Fruit fly (Drosophila melanogaster) whole organism, embryonic: ENCODE data around the gene CG5021.

ENCODE experiments used
- Asciz ChIP-seq: fragments of 200-800 bp; sonication (Bioruptor generic); optimal IDR thresholded peaks from 2 replicates; lab custom pipeline; 2017; ENCODE audit warnings: missing biosample characterization, mild to moderate bottlenecking, missing genetic modification characterization, missing genetic modification reagents
- Bgb ChIP-seq: fragments of 200-800 bp; sonication (Bioruptor generic); IDR thresholded peaks from 2 replicates; pipeline ENCODE4 v1.3.6; 2022; ENCODE audit warnings: missing biosample characterization, missing genetic modification characterization; ENCODE audit not compliant: partially characterized antibody
- CG10979 ChIP-seq: fragments of 200-800 bp; sonication (Bioruptor generic); optimal IDR thresholded peaks from 2 replicates; lab custom pipeline; 2018; ENCODE audit warnings: missing biosample characterization, mild to moderate bottlenecking, missing genetic modification characterization, moderate library complexity
- CG11247 ChIP-seq: fragments of 200-800 bp; sonication (Bioruptor generic); IDR thresholded peaks from 2 replicates; pipeline ENCODE4 v1.3.6; 2022; ENCODE audit warnings: missing biosample characterization, missing genetic modification characterization
- CG11504 ChIP-seq: fragments of 200-800 bp; sonication (Bioruptor generic); optimal IDR thresholded peaks from 3 replicates; lab custom pipeline; 2019; ENCODE audit warnings: missing biosample characterization, mild to moderate bottlenecking, missing genetic modification characterization, moderate library complexity
- CG12236 ChIP-seq: fragments of 200-800 bp; sonication (Bioruptor generic); optimal IDR thresholded peaks from 2 replicates; lab custom pipeline; 2016; ENCODE audit warnings: missing biosample characterization, missing genetic modification characterization
- CG12942 ChIP-seq: fragments of 200-800 bp; sonication (Bioruptor generic); optimal IDR thresholded peaks from 3 replicates; lab custom pipeline; 2016; ENCODE audit warnings: missing biosample characterization, missing genetic modification characterization
- CG13424 ChIP-seq: fragments of 200-800 bp; sonication (Bioruptor generic); optimal IDR thresholded peaks from 2 replicates; lab custom pipeline; 2019; ENCODE audit warnings: missing biosample characterization, mild to moderate bottlenecking, missing genetic modification characterization, moderate library complexity
- CG14667 ChIP-seq: fragments of 200-800 bp; sonication (Bioruptor generic); IDR thresholded peaks from 2 replicates; pipeline ENCODE4 v1.3.6; 2022; ENCODE audit warnings: missing biosample characterization, missing genetic modification characterization
- CG1529 ChIP-seq: fragments of 200-800 bp; sonication (Bioruptor generic); optimal IDR thresholded peaks from 3 replicates; lab custom pipeline; 2018; ENCODE audit warnings: missing biosample characterization, missing genetic modification characterization
- CG18011 ChIP-seq: fragments of 200-800 bp; sonication (Bioruptor generic); optimal IDR thresholded peaks from 2 replicates; lab custom pipeline; 2017; ENCODE audit warnings: missing biosample characterization, missing genetic modification characterization, mild to moderate bottlenecking, moderate library complexity, missing genotype
- CG33213 ChIP-seq: fragments of 200-800 bp; sonication (Bioruptor generic); optimal IDR thresholded peaks from 3 replicates; lab custom pipeline; 2016; ENCODE audit warnings: missing biosample characterization, missing genetic modification characterization
- CG3407 ChIP-seq: fragments of 200-800 bp; sonication (Bioruptor generic); optimal IDR thresholded peaks from 2 replicates; lab custom pipeline; 2018; ENCODE audit warnings: missing biosample characterization, mild to moderate bottlenecking, missing genetic modification characterization
- CG3847 ChIP-seq: fragments of 200-800 bp; sonication (Bioruptor generic); IDR thresholded peaks from 2 replicates; pipeline ENCODE4 v1.3.6; 2022; ENCODE audit warnings: missing biosample characterization, missing genetic modification characterization
- CG4854 ChIP-seq: fragments of 200-800 bp; sonication (Bioruptor generic); optimal IDR thresholded peaks from 2 replicates; lab custom pipeline; 2016; ENCODE audit warnings: missing biosample characterization, missing genetic modification characterization, inconsistent platforms
- CG6272 ChIP-seq: fragments of 200-800 bp; sonication (Bioruptor generic); IDR thresholded peaks from 2 replicates; pipeline ENCODE4 v1.3.6; 2022; ENCODE audit warnings: missing biosample characterization, missing genetic modification characterization
- CG8924 ChIP-seq: fragments of 200-800 bp; optimal IDR thresholded peaks from 3 replicates; lab custom pipeline; 2019; ENCODE audit warnings: missing biosample characterization, mild to moderate bottlenecking, missing genetic modification characterization, moderate library complexity
- CG9609 ChIP-seq: fragments of 200-800 bp; sonication (Bioruptor generic); optimal IDR thresholded peaks from 3 replicates; lab custom pipeline; 2016; ENCODE audit warnings: missing biosample characterization, missing genetic modification characterization
- CG9727 ChIP-seq: fragments of 200-800 bp; sonication (Bioruptor generic); optimal IDR thresholded peaks from 3 replicates; lab custom pipeline; 2017; ENCODE audit warnings: missing biosample characterization, mild to moderate bottlenecking, missing genetic modification characterization
- Chrac-16 ChIP-seq: fragments of 200-800 bp; sonication (Bioruptor generic); optimal IDR thresholded peaks from 3 replicates; lab custom pipeline; 2016; ENCODE audit warnings: missing biosample characterization, missing genetic modification characterization
- Deaf1 ChIP-seq: fragments of 200-800 bp; optimal IDR thresholded peaks from 3 replicates; lab custom pipeline; 2019; ENCODE audit warnings: missing biosample characterization, mild to moderate bottlenecking, missing genetic modification characterization, moderate library complexity
- Dfd ChIP-seq, 2 experiments: fragments of >200 bp; optimal IDR thresholded peaks; 2 replicates each; lab custom pipeline; 2017; ENCODE audit warnings: missing biosample characterization in 2 of 2, missing genetic modification characterization in 2 of 2
- Ets65A ChIP-seq: fragments of 200-800 bp; sonication (Bioruptor generic); peaks from one replicate; lab custom pipeline; 2016; ENCODE audit warnings: missing biosample characterization, missing genetic modification characterization
- Gsc ChIP-seq: fragments of 200-800 bp; sonication (Bioruptor generic); IDR thresholded peaks from 2 replicates; pipeline ENCODE4 v1.3.6; 2022; ENCODE audit warnings: missing biosample characterization, missing genetic modification characterization
- HLHmδ ChIP-seq: fragments of 200-800 bp; sonication (Bioruptor generic); optimal IDR thresholded peaks from 2 replicates; lab custom pipeline; 2018; ENCODE audit warnings: missing biosample characterization, mild to moderate bottlenecking, missing genetic modification characterization, moderate library complexity
- Hand ChIP-seq: fragments of 200-800 bp; sonication (Bioruptor generic); optimal IDR thresholded peaks from 2 replicates; lab custom pipeline; 2017; ENCODE audit warnings: mild to moderate bottlenecking, missing biosample characterization, missing genetic modification reagents, missing genetic modification characterization
- Hr51 ChIP-seq, 2 experiments: fragments of 200-800 bp; sonication (Bioruptor generic); optimal IDR thresholded peaks; 2 replicates in 1 of 2; 3 replicates in 1 of 2; lab custom pipeline; 2016 to 2018; ENCODE audit warnings: missing biosample characterization in 2 of 2, missing genetic modification characterization in 2 of 2, mild to moderate bottlenecking in 1 of 2, moderate library complexity in 1 of 2
- Med ChIP-seq: fragments of 200-800 bp; sonication (Bioruptor generic); peaks from one replicate; lab custom pipeline; 2016; ENCODE audit warnings: missing biosample characterization, missing genetic modification characterization, mild to moderate bottlenecking, inconsistent platforms, moderate library complexity
- Meics ChIP-seq: fragments of 200-800 bp; sonication (Bioruptor generic); optimal IDR thresholded peaks from 2 replicates; lab custom pipeline; 2017; ENCODE audit warnings: missing biosample characterization, mild to moderate bottlenecking, missing genetic modification characterization
- Sox100B ChIP-seq: fragments of 200-800 bp; sonication (Bioruptor generic); optimal IDR thresholded peaks from 3 replicates; lab custom pipeline; 2018; ENCODE audit warnings: missing biosample characterization, mild to moderate bottlenecking, missing genetic modification characterization
- Sox102F ChIP-seq: fragments of 200-800 bp; sonication (Bioruptor generic); optimal IDR thresholded peaks from 2 replicates; lab custom pipeline; 2018; ENCODE audit warnings: missing biosample characterization, mild to moderate bottlenecking, missing genetic modification characterization, moderate library complexity
- Spps ChIP-seq: fragments of 200-800 bp; sonication (Bioruptor generic); optimal IDR thresholded peaks from 2 replicates; lab custom pipeline; 2018; ENCODE audit warnings: missing biosample characterization, mild to moderate bottlenecking, missing genetic modification characterization
- abd-A ChIP-seq: fragments of 200-800 bp; sonication (Bioruptor generic); optimal IDR thresholded peaks from 3 replicates; lab custom pipeline; 2019; ENCODE audit warnings: missing biosample characterization, mild to moderate bottlenecking, missing genetic modification characterization, moderate library complexity
- amos ChIP-seq: fragments of 200-800 bp; sonication (Bioruptor generic); IDR thresholded peaks from 2 replicates; pipeline ENCODE4 v1.3.6; 2022; ENCODE audit warnings: missing biosample characterization, missing genetic modification characterization; ENCODE audit not compliant: partially characterized antibody
- br ChIP-seq: fragments of >200 bp; optimal IDR thresholded peaks from 2 replicates; lab custom pipeline; 2017
- cato ChIP-seq: fragments of 200-800 bp; sonication (Bioruptor generic); optimal IDR thresholded peaks from 2 replicates; lab custom pipeline; 2016; ENCODE audit warnings: missing biosample characterization, missing genetic modification characterization, borderline replicate concordance
- dan ChIP-seq: fragments of 200-800 bp; sonication (Bioruptor generic); IDR thresholded peaks from 2 replicates; pipeline ENCODE4 v1.3.6; 2022; ENCODE audit warnings: missing biosample characterization, missing genetic modification characterization
- fru ChIP-seq: fragments of >200 bp; optimal IDR thresholded peaks from 2 replicates; lab custom pipeline; 2017
- fu2 ChIP-seq: fragments of 200-800 bp; sonication (Bioruptor generic); optimal IDR thresholded peaks from 2 replicates; lab custom pipeline; 2016; ENCODE audit warnings: missing biosample characterization, missing genetic modification characterization
- gsb ChIP-seq: fragments of 200-800 bp; sonication (Bioruptor generic); IDR thresholded peaks from 2 replicates; pipeline ENCODE4 v1.3.6; 2022; ENCODE audit warnings: missing biosample characterization, missing genetic modification characterization
- hth ChIP-seq: fragments of >200 bp; optimal IDR thresholded peaks from 2 replicates; lab custom pipeline; 2017; ENCODE audit warnings: inconsistent platforms
- lbe ChIP-seq: fragments of 200-800 bp; sonication (Bioruptor generic); optimal IDR thresholded peaks from 2 replicates; lab custom pipeline; 2016; ENCODE audit warnings: missing biosample characterization, mild to moderate bottlenecking, missing genetic modification characterization
- lilli ChIP-seq: fragments of 200-800 bp; sonication (Bioruptor generic); optimal IDR thresholded peaks from 3 replicates; lab custom pipeline; 2016; ENCODE audit warnings: missing biosample characterization, missing genetic modification characterization
- nmo ChIP-seq: fragments of 200-800 bp; sonication (Bioruptor generic); optimal IDR thresholded peaks from 2 replicates; lab custom pipeline; 2018; ENCODE audit warnings: missing biosample characterization, mild to moderate bottlenecking, missing genetic modification characterization, moderate library complexity
- p53 ChIP-seq: fragments of 200-800 bp; sonication (Bioruptor generic); optimal IDR thresholded peaks from 2 replicates; lab custom pipeline; 2016; ENCODE audit warnings: missing biosample characterization, missing genetic modification characterization
- phol ChIP-seq: fragments of 200-800 bp; sonication (Bioruptor generic); optimal IDR thresholded peaks from 3 replicates; lab custom pipeline; 2018; ENCODE audit warnings: missing biosample characterization, mild to moderate bottlenecking, missing genetic modification characterization, moderate library complexity
- pzg ChIP-seq: fragments of 200-800 bp; sonication (Bioruptor generic); optimal IDR thresholded peaks from 3 replicates; lab custom pipeline; 2018; ENCODE audit warnings: missing biosample characterization, mild to moderate bottlenecking, missing genetic modification characterization, moderate library complexity
- sens ChIP-seq: fragments of 200-800 bp; sonication (Bioruptor generic); peaks from one replicate; lab custom pipeline; 2016; ENCODE audit warnings: missing biosample characterization, missing genetic modification characterization
- sens-2 ChIP-seq: fragments of 200-800 bp; sonication (Bioruptor generic); IDR thresholded peaks from 2 replicates; pipeline ENCODE4 v1.3.6; 2022; ENCODE audit warnings: missing biosample characterization, missing genetic modification characterization
- slbo ChIP-seq: fragments of 200-800 bp; sonication (Bioruptor generic); IDR thresholded peaks from 2 replicates; pipeline ENCODE4 v1.3.6; 2022; ENCODE audit warnings: missing biosample characterization, missing genetic modification characterization
- z ChIP-seq: fragments of 200-800 bp; sonication (Bioruptor generic); IDR thresholded peaks from 3 replicates; pipeline ENCODE4 v1.3.6; 2022; ENCODE audit warnings: missing biosample characterization, missing genetic modification characterization
- zen ChIP-seq: fragments of 200-800 bp; sonication (Bioruptor generic); optimal IDR thresholded peaks from 3 replicates; lab custom pipeline; 2018; ENCODE audit warnings: missing biosample characterization, mild to moderate bottlenecking, missing genetic modification characterization, moderate library complexity
- zfh2 ChIP-seq: fragments of 200-800 bp; sonication (Bioruptor generic); optimal IDR thresholded peaks from 2 replicates; lab custom pipeline; 2016; ENCODE audit warnings: missing biosample characterization, missing genetic modification characterization

The CG5021 gene

dm6 chr3L:8958557-8958956, 8.1 kb upstream of the CG5021 start, which contains the start of gene CG13313 (continued):
- no peak for TF ChIP-seq CG9727 (GFP tag; lab: Kevin White, UChicago)
- TF ChIP-seq lilli (GFP tag; lab: Kevin White, UChicago), result no peak
- no peak for TF ChIP-seq CG3407 (GFP tag; lab: Kevin White, UChicago)
- TF ChIP-seq Asciz, result no peak
- no peak for TF ChIP-seq pzg
- no peak for TF ChIP-seq CG12236 (GFP tag; lab: Kevin White, UChicago)
- no peak for TF ChIP-seq CG33213 (GFP tag; lab: Kevin White, UChicago)
- TF ChIP-seq lbe (GFP tag; lab: Kevin White, UChicago), result no peak
- peak; percentile 69 for TF ChIP-seq sens (GFP tag; lab: Kevin White, UChicago)
- TF ChIP-seq CG18011 (GFP tag; lab: Kevin White, UChicago), result no peak
- peak; percentile 13 for TF ChIP-seq nmo (GFP tag; lab: Kevin White, UChicago)
- TF ChIP-seq cato, result no peak
- no peak for TF ChIP-seq CG8924 (tag; lab: Kevin White, UChicago)
- TF ChIP-seq Med (GFP tag; lab: Kevin White, UChicago), result peak; percentile 28
- TF ChIP-seq sens-2, result no peak
- no peak for TF ChIP-seq CG11247 (GFP tag; lab: Robert Waterston, UW)
- no peak for TF ChIP-seq Sox100B (GFP tag; lab: Kevin White, UChicago)
- no peak for TF ChIP-seq CG4854 (GFP tag; lab: Kevin White, UChicago)
- peak; percentile 20 for TF ChIP-seq CG10979
- TF ChIP-seq Ets65A (GFP tag; lab: Kevin White, UChicago), result no peak
- no peak for TF ChIP-seq gsb (GFP tag; lab: Robert Waterston, UW)
- TF ChIP-seq Deaf1 (tag; lab: Kevin White, UChicago), result no peak
- TF ChIP-seq Chrac-16 (GFP tag; lab: Kevin White, UChicago), result no peak
- TF ChIP-seq CG11504 (tag; lab: Kevin White, UChicago), result no peak
- no peak for TF ChIP-seq Meics
- TF ChIP-seq CG9609 (GFP tag; lab: Kevin White, UChicago), result no peak
- no peak for TF ChIP-seq fu2
- TF ChIP-seq CG1529 (GFP tag; lab: Kevin White, UChicago), result no peak
- no peak for TF ChIP-seq hth
- TF ChIP-seq CG13424 (tag; lab: Kevin White, UChicago), result peak; percentile 18
- TF ChIP-seq Hand (GFP tag; lab: Kevin White, UChicago), result no peak
- TF ChIP-seq Bgb (GFP tag; lab: Robert Waterston, UW), result no peak
- TF ChIP-seq HLHmδ (GFP tag; lab: Kevin White, UChicago), result no peak
- TF ChIP-seq br, result no peak
- TF ChIP-seq p53 (GFP tag; lab: Kevin White, UChicago), result no peak
- TF ChIP-seq Spps (tag; lab: Kevin White, UChicago), result no peak
- TF ChIP-seq zfh2 (GFP tag; lab: Kevin White, UChicago), result no peak
- TF ChIP-seq zen (tag; lab: Kevin White, UChicago), result no peak
- TF ChIP-seq CG3847, result no peak
- peak; percentile 3 for TF ChIP-seq phol
- TF ChIP-seq CG12942 (GFP tag; lab: Kevin White, UChicago), result no peak
- TF ChIP-seq Gsc (GFP tag; lab: Robert Waterston, UW), result no peak
- no peak for TF ChIP-seq CG6272 (GFP tag; lab: Robert Waterston, UW)
- no peak for TF ChIP-seq Hr51 (GFP tag; optimal IDR thresholded peaks at IDR 0.05; lab: Kevin White, UChicago)
- no peak for TF ChIP-seq amos
- TF ChIP-seq abd-A (tag; lab: Kevin White, UChicago), result no peak
- no peak for TF ChIP-seq dan
- no peak for TF ChIP-seq fru
- no peak for TF ChIP-seq CG14667
- no peak for TF ChIP-seq z (GFP tag; lab: Robert Waterston, UW)
- no peak for TF ChIP-seq Dfd (GFP tag; optimal IDR thresholded peaks at IDR 0.05; lab: Kevin White, UChicago)
- TF ChIP-seq slbo (GFP tag; lab: Robert Waterston, UW), result no peak
- no peak for TF ChIP-seq Sox102F (GFP tag; lab: Kevin White, UChicago)
